Worm (Caenorhabditis elegans): Measurements from ENCODE around the gene nmy-1.
A peak's percentile ranks its signal among the peaks of the same experiment; 100 is the strongest.

Gene nmy-1

DNA sequence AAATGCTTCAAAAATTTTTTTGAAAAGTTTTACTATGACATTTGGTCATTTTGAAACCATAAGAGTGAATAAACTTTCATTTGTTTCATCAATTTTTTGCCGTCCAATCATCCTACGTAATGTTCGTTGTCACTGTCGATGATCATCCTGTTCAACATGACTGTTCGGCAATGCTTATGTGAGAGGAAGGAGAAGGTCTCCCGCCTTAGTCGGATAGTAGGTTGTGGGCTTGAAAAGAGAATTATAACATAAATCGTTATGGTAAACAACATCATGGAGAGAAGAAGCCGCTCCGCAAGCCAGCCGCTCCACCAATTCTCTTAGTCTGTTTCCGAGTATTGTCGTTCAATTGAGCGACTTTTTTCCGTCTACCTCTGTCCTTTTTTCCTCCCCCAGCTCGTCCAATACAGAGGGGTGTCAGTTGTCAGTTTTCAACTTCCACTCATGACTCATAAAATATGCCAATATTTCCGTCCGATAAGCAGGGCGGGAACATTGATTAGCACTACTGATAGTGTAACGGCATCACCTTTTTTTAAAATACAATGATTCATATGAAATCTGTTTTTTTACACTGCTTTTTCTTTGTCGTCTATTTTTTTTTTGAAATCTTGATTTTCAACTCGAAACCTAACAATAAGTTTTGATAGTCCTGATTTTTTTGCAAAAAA is 3.1 kb upstream of the nmy-1 start:
- TF ChIP-seq pqm-1 (tag; optimal IDR thresholded peaks at IDR 0.05) (peak; percentile 72), elt-2 (tag; optimal IDR thresholded peaks at IDR 0.05) (peak; percentile 78), ama-1 (optimal IDR thresholded peaks at IDR 0.05) (peak; percentile 12), nhr-67 (tag; optimal IDR thresholded peaks at IDR 0.05) (no peak)

ce11 chrX:2907296-2907873 is 1.9 kb upstream of the nmy-1 start:
- TF ChIP-seq nhr-23 (tag; optimal IDR thresholded peaks at IDR 0.05): peak; percentile 82
- no peak for TF ChIP-seq zag-1 (tag; optimal IDR thresholded peaks at IDR 0.05)
- TF ChIP-seq nhr-25 (tag; optimal IDR thresholded peaks at IDR 0.05): peak; percentile 84

ce11 chrX:2912689-2913088 is 3.4 kb downstream of the nmy-1 start:
- TF ChIP-seq ceh-9 (tag; optimal IDR thresholded peaks at IDR 0.05) (no peak), ama-1 (optimal IDR thresholded peaks at IDR 0.05) (no peak)

DNA sequence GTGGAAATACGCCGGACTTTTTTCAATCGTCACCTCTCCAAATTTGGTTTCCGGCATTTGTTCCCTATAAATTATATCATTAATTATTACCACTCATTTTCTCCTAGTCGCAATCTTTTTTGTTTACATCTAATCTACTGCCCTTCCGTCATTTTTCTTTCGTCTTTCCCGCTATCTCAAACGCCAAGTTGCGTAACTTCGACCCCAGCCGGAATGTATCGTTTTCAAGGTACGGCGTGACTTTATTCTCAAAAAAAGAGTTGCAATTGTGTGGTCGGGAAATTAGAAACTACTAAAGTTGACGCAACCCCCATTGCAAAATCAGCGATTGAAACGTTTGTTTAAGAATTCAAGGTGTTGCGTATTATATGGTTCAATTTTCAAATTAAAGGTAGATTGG is 10.2 kb downstream of the nmy-1 start:
- TF ChIP-seq egl-27 (tag; optimal IDR thresholded peaks at IDR 0.05) (no peak), ceh-9 (tag; optimal IDR thresholded peaks at IDR 0.05) (no peak), mdl-1 (tag; optimal IDR thresholded peaks at IDR 0.05) (no peak), hmg-11 (tag; optimal IDR thresholded peaks at IDR 0.05) (no peak), daf-12 (tag; optimal IDR thresholded peaks at IDR 0.05) (no peak), fos-1 (tag; optimal IDR thresholded peaks at IDR 0.05) (no peak)

- no peak for TF ChIP-seq skn-1 (tag; optimal IDR thresholded peaks at IDR 0.05)
- no peak for TF ChIP-seq mml-1 (tag; optimal IDR thresholded peaks at IDR 0.05)
- no peak for TF ChIP-seq snpc-4 (tag; optimal IDR thresholded peaks at IDR 0.05)
- no peak for TF ChIP-seq nhr-76 (tag; optimal IDR thresholded peaks at IDR 0.05)
- no peak for TF ChIP-seq ztf-4 (tag; optimal IDR thresholded peaks at IDR 0.05)
- no peak for TF ChIP-seq eor-1 (tag; optimal IDR thresholded peaks at IDR 0.05)
- TF ChIP-seq jun-1 (tag; optimal IDR thresholded peaks at IDR 0.05): no peak
- no peak for TF ChIP-seq ceh-9 (tag; optimal IDR thresholded peaks at IDR 0.05)
- no peak for TF ChIP-seq ceh-82 (tag; optimal IDR thresholded peaks at IDR 0.05)
- TF ChIP-seq pha-4 (tag; optimal IDR thresholded peaks at IDR 0.05): no peak
- no peak for TF ChIP-seq ztf-11 (tag; optimal IDR thresholded peaks at IDR 0.05)
- no peak for TF ChIP-seq fkh-2 (tag; optimal IDR thresholded peaks at IDR 0.05)
- no peak for TF ChIP-seq egl-5 (tag; optimal IDR thresholded peaks at IDR 0.05)
These were observed 11.1 kb downstream of the nmy-1 start for ce11 chrX:2920456-2920855.

DNA sequence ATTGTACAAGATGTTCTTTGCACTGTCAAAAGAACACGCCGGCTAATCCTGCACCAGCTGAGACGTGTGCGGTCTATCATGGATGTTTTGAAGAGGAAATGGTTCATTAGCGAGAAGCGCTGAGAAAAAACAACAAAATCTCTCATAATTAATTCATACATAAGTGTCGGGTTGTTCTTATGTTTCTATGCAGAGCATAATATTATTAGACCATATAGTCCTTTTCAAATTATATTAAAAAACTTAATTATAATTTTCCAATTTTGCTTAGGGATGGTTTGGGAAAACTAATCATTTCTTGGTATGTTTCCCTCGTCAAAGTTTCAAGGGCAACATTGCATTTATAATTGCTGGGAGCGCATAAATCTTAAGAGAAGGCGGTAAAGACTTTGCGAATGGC is 12.4 kb downstream of the nmy-1 start:
- TF ChIP-seq ZK546.5 (tag; optimal IDR thresholded peaks at IDR 0.05): no peak
- no peak for TF ChIP-seq elt-1 (tag; optimal IDR thresholded peaks at IDR 0.05)
- TF ChIP-seq ztf-4 (tag; optimal IDR thresholded peaks at IDR 0.05): no peak

ce11 chrX:2922602-2923203 is 13.4 kb downstream of the nmy-1 start:
- TF ChIP-seq pqm-1 (tag; optimal IDR thresholded peaks at IDR 0.05) (no peak), fkh-10 (GFP tag; optimal IDR thresholded peaks at IDR 0.05) (no peak), nhr-25 (tag; optimal IDR thresholded peaks at IDR 0.05) (no peak), elt-2 (tag; optimal IDR thresholded peaks at IDR 0.05) (no peak), ceh-28 (tag; optimal IDR thresholded peaks at IDR 0.05) (no peak), pha-4 (tag; optimal IDR thresholded peaks at IDR 0.05) (no peak), nhr-28 (tag; optimal IDR thresholded peaks at IDR 0.05) (no peak), mml-1 (tag; optimal IDR thresholded peaks at IDR 0.05) (no peak), ztf-11 (tag; optimal IDR thresholded peaks at IDR 0.05) (no peak), lin-15B (tag; optimal IDR thresholded peaks at IDR 0.05) (no peak), elt-3 (tag; optimal IDR thresholded peaks at IDR 0.05) (no peak), tbx-2 (tag; optimal IDR thresholded peaks at IDR 0.05) (no peak), skn-1 (tag; optimal IDR thresholded peaks at IDR 0.05) (no peak), ceh-16 (tag; optimal IDR thresholded peaks at IDR 0.05) (no peak), lsy-12 (tag; optimal IDR thresholded peaks at IDR 0.05) (no peak), ceh-82 (tag; optimal IDR thresholded peaks at IDR 0.05) (no peak), sea-2 (GFP tag; optimal IDR thresholded peaks at IDR 0.05) (no peak), unc-62 (GFP tag; optimal IDR thresholded peaks at IDR 0.05) (no peak)

Measured in whole organism, L3 larva.